Fruit fly (Drosophila melanogaster) whole organism, prepupa: ENCODE results near the gene OtopLa.

ENCODE experiments used
- Blimp-1 ChIP-seq: fragments of 200-800 bp; sonication (Bioruptor generic); optimal IDR thresholded peaks from 3 replicates; lab custom pipeline; 2017; ENCODE audit warnings: missing biosample characterization, missing genetic modification characterization, mild to moderate bottlenecking, moderate library complexity, missing genetic modification reagents
- CG10631 ChIP-seq: fragments of 200-800 bp; sonication (Bioruptor generic); optimal IDR thresholded peaks from 2 replicates; lab custom pipeline; 2016; ENCODE audit warnings: missing biosample characterization, missing genetic modification characterization
- CG10669 ChIP-seq: fragments of 200-800 bp; sonication (Bioruptor generic); optimal IDR thresholded peaks from 3 replicates; lab custom pipeline; 2018; ENCODE audit warnings: missing biosample characterization, mild to moderate bottlenecking, missing genetic modification characterization, moderate library complexity
- CG11294 ChIP-seq: fragments of 200-800 bp; sonication (Bioruptor generic); IDR thresholded peaks from 2 replicates; pipeline ENCODE4 v1.3.6; 2022; ENCODE audit warnings: missing biosample characterization, missing genetic modification characterization
- CG11762 ChIP-seq: fragments of 200-800 bp; sonication (Bioruptor generic); optimal IDR thresholded peaks from 3 replicates; lab custom pipeline; 2016; ENCODE audit warnings: missing biosample characterization, missing genetic modification characterization; ENCODE audit not compliant: insufficient read depth
- CG11902 ChIP-seq: fragments of 200-800 bp; sonication (Bioruptor generic); optimal IDR thresholded peaks from 3 replicates; lab custom pipeline; 2016; ENCODE audit warnings: missing biosample characterization, missing genetic modification characterization
- CG15336 ChIP-seq: fragments of 200-800 bp; sonication (Bioruptor generic); IDR thresholded peaks from 2 replicates; pipeline ENCODE4 v1.3.6; 2022; ENCODE audit warnings: missing biosample characterization, missing genetic modification characterization
- CG1621 ChIP-seq: fragments of 200-800 bp; sonication (Bioruptor generic); optimal IDR thresholded peaks from 3 replicates; lab custom pipeline; 2018; ENCODE audit warnings: missing biosample characterization, mild to moderate bottlenecking, missing genetic modification characterization
- CG3032 ChIP-seq: fragments of 200-800 bp; optimal IDR thresholded peaks from 2 replicates; lab custom pipeline; 2019; ENCODE audit warnings: missing biosample characterization, mild to moderate bottlenecking, missing genetic modification characterization, moderate library complexity
- CG31627 ChIP-seq: fragments of 200-800 bp; sonication (Bioruptor generic); optimal IDR thresholded peaks from 3 replicates; lab custom pipeline; 2016; ENCODE audit warnings: missing biosample characterization, missing genetic modification characterization
- CG3919 ChIP-seq: fragments of 200-800 bp; sonication (Bioruptor generic); optimal IDR thresholded peaks from 3 replicates; lab custom pipeline; 2016; ENCODE audit warnings: missing biosample characterization, missing genetic modification characterization
- CG4318 ChIP-seq: fragments of 200-800 bp; sonication (Bioruptor generic); optimal IDR thresholded peaks from 3 replicates; lab custom pipeline; 2017; ENCODE audit warnings: missing biosample characterization, mild to moderate bottlenecking, missing genetic modification characterization
- CG6163 ChIP-seq: fragments of 200-800 bp; sonication (Bioruptor generic); IDR thresholded peaks from 3 replicates; pipeline ENCODE4 v1.3.6; 2022; ENCODE audit warnings: missing biosample characterization, missing genetic modification characterization
- CG6276 ChIP-seq: fragments of 200-800 bp; sonication (Bioruptor generic); optimal IDR thresholded peaks from 2 replicates; lab custom pipeline; 2017; ENCODE audit warnings: missing biosample characterization, mild to moderate bottlenecking, missing genetic modification characterization
- CG6792 ChIP-seq: fragments of 200-800 bp; sonication (Bioruptor generic); optimal IDR thresholded peaks from 3 replicates; lab custom pipeline; 2016; ENCODE audit warnings: missing biosample characterization, missing genetic modification characterization
- CG6808 ChIP-seq: fragments of 200-800 bp; sonication (Bioruptor generic); optimal IDR thresholded peaks from 3 replicates; lab custom pipeline; 2017; ENCODE audit warnings: missing biosample characterization, missing genetic modification characterization, mild to moderate bottlenecking, moderate library complexity, missing genetic modification reagents
- CG6854 ChIP-seq: fragments of 200-800 bp; sonication (Bioruptor generic); optimal IDR thresholded peaks from 2 replicates; lab custom pipeline; 2017; ENCODE audit warnings: missing biosample characterization, mild to moderate bottlenecking, missing genetic modification characterization
- CG8119 ChIP-seq: fragments of 200-800 bp; sonication (Bioruptor generic); IDR thresholded peaks from 3 replicates; pipeline ENCODE4 v1.3.6; 2022; ENCODE audit warnings: missing biosample characterization, missing genetic modification characterization
- CG8319 ChIP-seq: fragments of 200-800 bp; sonication (Bioruptor generic); optimal IDR thresholded peaks from 3 replicates; lab custom pipeline; 2016; ENCODE audit warnings: missing biosample characterization, missing genetic modification characterization
- CG8632 ChIP-seq: fragments of 200-800 bp; sonication (Bioruptor generic); optimal IDR thresholded peaks from 3 replicates; lab custom pipeline; 2016; ENCODE audit warnings: missing biosample characterization, missing genetic modification characterization
- CG9139 ChIP-seq: fragments of 200-800 bp; sonication (Bioruptor generic); optimal IDR thresholded peaks from 3 replicates; lab custom pipeline; 2017; ENCODE audit warnings: missing biosample characterization, mild to moderate bottlenecking, missing genetic modification characterization
- Eip75B ChIP-seq: fragments of 200-800 bp; sonication (Bioruptor generic); optimal IDR thresholded peaks from 3 replicates; lab custom pipeline; 2016; ENCODE audit warnings: missing biosample characterization, missing genetic modification characterization
- Eip78C ChIP-seq: fragments of 200-800 bp; sonication (Bioruptor generic); peaks from one replicate; lab custom pipeline; 2016; ENCODE audit warnings: missing biosample characterization, missing genetic modification characterization
- Ets21C ChIP-seq: fragments of 200-800 bp; sonication (Bioruptor generic); optimal IDR thresholded peaks from 3 replicates; lab custom pipeline; 2016; ENCODE audit warnings: missing biosample characterization, missing genetic modification characterization
- Gug ChIP-seq: fragments of 200-800 bp; sonication (Bioruptor generic); IDR thresholded peaks from 2 replicates; pipeline ENCODE4 v1.3.6; 2022; ENCODE audit warnings: missing biosample characterization, missing genetic modification characterization
- Hr38 ChIP-seq: sonication (Bioruptor generic); optimal IDR thresholded peaks from 2 replicates; lab custom pipeline; 2016; ENCODE audit warnings: missing biosample characterization, missing genetic modification characterization
- Hr4 ChIP-seq: fragments of 200-800 bp; sonication (Bioruptor generic); optimal IDR thresholded peaks from 3 replicates; lab custom pipeline; 2016; ENCODE audit warnings: missing biosample characterization, missing genetic modification characterization
- Lpt ChIP-seq: fragments of 200-800 bp; sonication (Bioruptor generic); optimal IDR thresholded peaks from 3 replicates; lab custom pipeline; 2016; ENCODE audit warnings: missing biosample characterization, missing genetic modification characterization
- Met ChIP-seq: fragments of 200-800 bp; sonication (Bioruptor generic); optimal IDR thresholded peaks from 3 replicates; lab custom pipeline; 2016; ENCODE audit warnings: missing biosample characterization, missing genetic modification characterization
- OdsH ChIP-seq: fragments of 200-800 bp; sonication (Bioruptor generic); optimal IDR thresholded peaks from 3 replicates; lab custom pipeline; 2016; ENCODE audit warnings: missing biosample characterization, missing genetic modification characterization
- Smox ChIP-seq: fragments of 200-800 bp; sonication (Bioruptor generic); optimal IDR thresholded peaks from 3 replicates; lab custom pipeline; 2016; ENCODE audit warnings: missing biosample characterization, missing genetic modification characterization
- Sox102F ChIP-seq: fragments of 200-800 bp; sonication (Bioruptor generic); optimal IDR thresholded peaks from 2 replicates; lab custom pipeline; 2016; ENCODE audit warnings: missing biosample characterization, mild to moderate bottlenecking, missing genetic modification characterization
- Sox14 ChIP-seq: fragments of 200-800 bp; sonication (Bioruptor generic); optimal IDR thresholded peaks from 3 replicates; lab custom pipeline; 2016; ENCODE audit warnings: missing biosample characterization, missing genetic modification characterization
- Sox15 ChIP-seq: fragments of 200-800 bp; sonication (Bioruptor generic); optimal IDR thresholded peaks from 3 replicates; lab custom pipeline; 2016; ENCODE audit warnings: missing biosample characterization, missing genetic modification characterization
- achi ChIP-seq: fragments of 200-800 bp; sonication (Bioruptor generic); optimal IDR thresholded peaks from 3 replicates; lab custom pipeline; 2016; ENCODE audit warnings: missing biosample characterization, missing genetic modification characterization
- dac ChIP-seq: fragments of 200-800 bp; sonication (Bioruptor generic); optimal IDR thresholded peaks from 2 replicates; lab custom pipeline; 2017; ENCODE audit warnings: missing biosample characterization, mild to moderate bottlenecking, missing genetic modification characterization
- dsx ChIP-seq: fragments of 200-800 bp; optimal IDR thresholded peaks from 3 replicates; lab custom pipeline; 2019; ENCODE audit warnings: missing biosample characterization, mild to moderate bottlenecking, missing genetic modification characterization, moderate library complexity; ENCODE audit not compliant: poor library complexity, severe bottlenecking
- eg ChIP-seq: fragments of 200-800 bp; sonication (Bioruptor generic); IDR thresholded peaks from 3 replicates; pipeline ENCODE4 v1.3.6; 2022; ENCODE audit warnings: missing biosample characterization, missing genetic modification characterization
- fd59A ChIP-seq: fragments of 200-800 bp; sonication (Bioruptor generic); optimal IDR thresholded peaks from 2 replicates; lab custom pipeline; 2017; ENCODE audit warnings: missing biosample characterization, mild to moderate bottlenecking, missing genetic modification characterization, missing genetic modification reagents
- fd85E ChIP-seq: fragments of 200-800 bp; sonication (Bioruptor generic); optimal IDR thresholded peaks from 3 replicates; lab custom pipeline; 2016; ENCODE audit warnings: missing biosample characterization, missing genetic modification characterization
- fkh ChIP-seq: fragments of 200-800 bp; sonication (Bioruptor generic); optimal IDR thresholded peaks from 3 replicates; lab custom pipeline; 2017; ENCODE audit warnings: missing biosample characterization, mild to moderate bottlenecking, missing genetic modification characterization, moderate library complexity
- net ChIP-seq: fragments of 200-800 bp; sonication (Bioruptor generic); optimal IDR thresholded peaks from 3 replicates; lab custom pipeline; 2016; ENCODE audit warnings: missing biosample characterization, missing genetic modification characterization
- pdm3 ChIP-seq: fragments of 200-800 bp; sonication (Bioruptor generic); optimal IDR thresholded peaks from 3 replicates; lab custom pipeline; 2016; ENCODE audit warnings: missing biosample characterization, missing genetic modification characterization
- salr ChIP-seq, 2 experiments: fragments of 200-800 bp; sonication (Bioruptor generic); optimal IDR thresholded peaks; 3 replicates each; lab custom pipeline; 2016 to 2018; ENCODE audit warnings: missing biosample characterization in 2 of 2, missing genetic modification characterization in 2 of 2, mild to moderate bottlenecking in 1 of 2
- ss ChIP-seq, 2 experiments: fragments of 200-800 bp; sonication (Bioruptor generic); optimal IDR thresholded peaks; 2 replicates in 1 of 2; 3 replicates in 1 of 2; lab custom pipeline; 2017 to 2018; ENCODE audit warnings: mild to moderate bottlenecking in 2 of 2, missing biosample characterization in 2 of 2, missing genetic modification characterization in 2 of 2, moderate library complexity in 1 of 2
- svp ChIP-seq: fragments of 200-800 bp; sonication (Bioruptor generic); peaks from one replicate; lab custom pipeline; 2016; ENCODE audit warnings: missing biosample characterization, missing genetic modification characterization
- topi ChIP-seq: fragments of 200-800 bp; sonication (Bioruptor generic); optimal IDR thresholded peaks from 3 replicates; lab custom pipeline; 2016; ENCODE audit warnings: missing biosample characterization, missing genetic modification characterization
- vri ChIP-seq: fragments of 200-800 bp; sonication (Bioruptor generic); optimal IDR thresholded peaks from 3 replicates; lab custom pipeline; 2016; ENCODE audit warnings: missing biosample characterization, mild to moderate bottlenecking, missing genetic modification characterization

The OtopLa gene

DNA sequence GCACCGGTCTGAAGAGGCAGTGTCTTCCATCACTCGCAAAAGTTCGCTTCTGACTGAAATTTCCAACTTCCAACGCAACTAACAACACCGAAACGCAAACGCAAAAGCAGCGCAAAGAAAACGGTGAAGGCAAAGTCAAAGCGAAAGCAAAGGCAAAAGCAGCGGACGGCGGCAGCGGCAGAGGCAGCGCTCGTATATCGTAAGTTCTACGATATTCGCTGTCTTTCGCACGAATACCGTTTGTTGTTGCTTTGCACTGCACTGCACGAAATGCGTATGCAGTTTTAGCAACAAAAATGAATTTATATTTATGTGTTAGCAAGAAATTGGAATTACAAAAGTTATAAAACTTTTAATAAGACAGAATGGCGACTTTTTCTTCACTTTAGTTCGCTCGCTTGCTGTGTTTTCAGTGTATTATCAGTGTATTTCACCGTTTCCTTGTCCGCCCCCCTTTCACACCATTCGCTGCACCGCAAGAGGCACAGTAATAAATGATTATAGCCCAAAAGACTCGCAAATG lies at the start of gene OtopLa (continued):
- TF ChIP-seq CG10631 (peak; percentile 74), Blimp-1 (GFP tag; lab: Kevin White, UChicago) (no peak), CG6808 (peak; percentile 62), CG1621 (tag; lab: Kevin White, UChicago) (peak; percentile 66), CG6854 (GFP tag; lab: Kevin White, UChicago) (no peak), CG3919 (GFP tag; lab: Kevin White, UChicago) (peak; percentile 79), Sox102F (GFP tag; lab: Kevin White, UChicago) (peak; percentile 48), fd59A (GFP tag; lab: Kevin White, UChicago) (peak; percentile 61)

DNA sequence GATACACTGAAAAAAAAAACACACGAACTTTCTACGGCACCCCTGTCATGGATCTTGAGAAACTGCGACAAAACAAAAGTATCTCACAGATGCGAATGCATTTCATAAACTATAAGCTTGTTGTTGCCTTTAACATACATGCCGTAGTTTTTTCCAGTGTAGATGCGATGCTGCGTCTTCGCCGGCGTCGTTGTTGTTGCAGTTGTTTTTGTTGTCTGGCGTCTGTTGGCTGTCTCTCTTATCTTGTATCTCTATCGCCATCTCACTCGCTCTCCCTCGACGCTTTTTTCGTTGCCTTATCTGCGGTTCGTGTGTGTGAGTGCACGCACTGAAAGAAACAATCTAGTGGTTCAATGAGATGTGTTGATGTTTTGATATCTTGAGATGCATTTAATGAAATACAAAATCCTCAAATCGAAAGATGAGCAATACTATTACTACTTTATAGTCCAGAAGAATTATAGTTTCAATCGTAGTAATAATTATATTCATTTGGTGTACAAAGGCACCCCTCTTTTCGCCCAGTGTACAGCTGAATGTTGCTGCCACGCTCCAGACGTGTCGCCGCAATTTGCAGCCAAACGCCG lies 48.2 kb upstream of the OtopLa start:
- TF ChIP-seq CG6792 = peak; percentile 98
- TF ChIP-seq CG31627 (GFP tag; lab: Kevin White, UChicago) = peak; percentile 98
- peak; percentile 94 for TF ChIP-seq fd85E (GFP tag; lab: Kevin White, UChicago)
- TF ChIP-seq topi (GFP tag; lab: Kevin White, UChicago) = peak; percentile 99
- TF ChIP-seq CG3032 = peak; percentile 74
- peak; percentile 97 for TF ChIP-seq Sox102F (GFP tag; lab: Kevin White, UChicago)
- TF ChIP-seq svp (GFP tag; lab: Kevin White, UChicago) = peak; percentile 99
- TF ChIP-seq CG8119 = peak; percentile 94
- peak; percentile 99 for TF ChIP-seq CG3919 (GFP tag; lab: Kevin White, UChicago)
- TF ChIP-seq Hr38 (GFP tag; lab: Kevin White, UChicago) = peak; percentile 66
- TF ChIP-seq Blimp-1 (GFP tag; lab: Kevin White, UChicago) = peak; percentile 70
- TF ChIP-seq CG15336 (GFP tag; lab: Robert Waterston, UW) = peak; percentile 95
- TF ChIP-seq Eip75B (GFP tag; lab: Kevin White, UChicago) = peak; percentile 98
- peak; percentile 97 for TF ChIP-seq CG6808
- TF ChIP-seq salr (GFP tag; optimal IDR thresholded peaks at IDR 0.05; lab: Kevin White, UChicago) = peak; percentile 93 to 95
- TF ChIP-seq OdsH (GFP tag; lab: Kevin White, UChicago) = peak; percentile 96
- TF ChIP-seq Ets21C (GFP tag; lab: Kevin White, UChicago) = peak; percentile 96
- peak; percentile 98 for TF ChIP-seq pdm3 (GFP tag; lab: Kevin White, UChicago)
- TF ChIP-seq Sox14 (GFP tag; lab: Kevin White, UChicago) = peak; percentile 98
- peak; percentile 89 for TF ChIP-seq CG11294
- peak; percentile 99 for TF ChIP-seq Eip78C
- peak; percentile 96 for TF ChIP-seq CG11902
- TF ChIP-seq fkh = peak; percentile 67
- peak; percentile 93 for TF ChIP-seq Gug
- peak; percentile 94 for TF ChIP-seq Lpt (GFP tag; lab: Kevin White, UChicago)
- peak; percentile 97 for TF ChIP-seq CG11762 (GFP tag; lab: Kevin White, UChicago)
- TF ChIP-seq CG1621 (tag; lab: Kevin White, UChicago) = peak; percentile 96
- TF ChIP-seq eg (GFP tag; lab: Robert Waterston, UW) = peak; percentile 97
- peak; percentile 94 for TF ChIP-seq CG6276 (GFP tag; lab: Kevin White, UChicago)
- peak; percentile 94 for TF ChIP-seq CG10669 (GFP tag; lab: Kevin White, UChicago)
- TF ChIP-seq CG6854 (GFP tag; lab: Kevin White, UChicago) = peak; percentile 95
- TF ChIP-seq net (GFP tag; lab: Kevin White, UChicago) = peak; percentile 97
- TF ChIP-seq achi (GFP tag; lab: Kevin White, UChicago) = peak; percentile 96
- TF ChIP-seq Hr4 (GFP tag; lab: Kevin White, UChicago) = peak; percentile 97
- peak; percentile 96 for TF ChIP-seq dac (GFP tag; lab: Kevin White, UChicago)
- TF ChIP-seq dsx (GFP tag; lab: Kevin White, UChicago) = peak; percentile 84
- TF ChIP-seq CG8319 (GFP tag; lab: Kevin White, UChicago) = peak; percentile 95
- TF ChIP-seq Met (GFP tag; lab: Kevin White, UChicago) = peak; percentile 97
- peak; percentile 99 for TF ChIP-seq CG6163 (GFP tag; lab: Robert Waterston, UW)
- peak; percentile 95 to 97 for TF ChIP-seq ss (GFP tag; optimal IDR thresholded peaks at IDR 0.05; lab: Kevin White, UChicago)
- TF ChIP-seq CG8632 (GFP tag; lab: Kevin White, UChicago) = peak; percentile 95
- peak; percentile 97 for TF ChIP-seq Smox (GFP tag; lab: Kevin White, UChicago)
- peak; percentile 94 for TF ChIP-seq CG4318 (GFP tag; lab: Kevin White, UChicago)
- peak; percentile 96 for TF ChIP-seq vri
- peak; percentile 96 for TF ChIP-seq Sox15 (GFP tag; lab: Kevin White, UChicago)
- peak; percentile 94 for TF ChIP-seq CG9139 (GFP tag; lab: Kevin White, UChicago)
